Fruit fly (Drosophila melanogaster) whole organism, embryonic: ENCODE data around the gene Send2.

Experiments used
- Abd-B ChIP-seq: fragments of 200-800 bp; sonication (Bioruptor generic); optimal IDR thresholded peaks from 2 replicates; lab custom pipeline; 2018; ENCODE audit warnings: missing biosample characterization, mild to moderate bottlenecking, missing genetic modification characterization, moderate library complexity
- Asciz ChIP-seq: fragments of 200-800 bp; sonication (Bioruptor generic); optimal IDR thresholded peaks from 2 replicates; lab custom pipeline; 2017; ENCODE audit warnings: missing biosample characterization, mild to moderate bottlenecking, missing genetic modification characterization, missing genetic modification reagents
- CG10366 ChIP-seq: fragments of 200-800 bp; sonication (Bioruptor generic); IDR thresholded peaks from 2 replicates; pipeline ENCODE4 v1.3.6; 2022; ENCODE audit warnings: missing biosample characterization, missing genetic modification characterization
- CG11560 ChIP-seq: fragments of 200-800 bp; sonication (Bioruptor generic); IDR thresholded peaks from 3 replicates; pipeline ENCODE4 v1.3.6; 2022; ENCODE audit warnings: missing biosample characterization, missing genetic modification characterization
- CG1233 ChIP-seq: fragments of 200-800 bp; sonication (Bioruptor generic); optimal IDR thresholded peaks from 4 replicates; lab custom pipeline; 2018; ENCODE audit warnings: missing biosample characterization, mild to moderate bottlenecking, missing genetic modification characterization
- CG12391 ChIP-seq: fragments of 200-800 bp; sonication (Bioruptor generic); optimal IDR thresholded peaks from 3 replicates; lab custom pipeline; 2018; ENCODE audit warnings: missing biosample characterization, mild to moderate bottlenecking, missing genetic modification characterization, moderate library complexity
- CG12744 ChIP-seq: fragments of 200-800 bp; sonication (Bioruptor generic); optimal IDR thresholded peaks from 2 replicates; lab custom pipeline; 2016; ENCODE audit warnings: missing biosample characterization, missing genetic modification characterization
- CG14050 ChIP-seq: fragments of 200-800 bp; sonication (Bioruptor generic); IDR thresholded peaks from 3 replicates; pipeline ENCODE4 v1.3.6; 2022; ENCODE audit warnings: missing biosample characterization, missing genetic modification characterization
- CG14710 ChIP-seq: fragments of 200-800 bp; sonication (Bioruptor generic); optimal IDR thresholded peaks from 3 replicates; lab custom pipeline; 2019; ENCODE audit warnings: missing biosample characterization, mild to moderate bottlenecking, missing genetic modification characterization, moderate library complexity
- CG1647 ChIP-seq: fragments of 200-800 bp; sonication (Bioruptor generic); optimal IDR thresholded peaks from 3 replicates; lab custom pipeline; 2016; ENCODE audit warnings: missing biosample characterization, missing genetic modification characterization
- CG17568 ChIP-seq: fragments of 200-800 bp; sonication (Bioruptor generic); optimal IDR thresholded peaks from 2 replicates; lab custom pipeline; 2018; ENCODE audit warnings: missing biosample characterization, mild to moderate bottlenecking, missing genetic modification characterization, moderate library complexity
- CG17912 ChIP-seq: fragments of 200-800 bp; sonication (Bioruptor generic); optimal IDR thresholded peaks from 2 replicates; lab custom pipeline; 2018; ENCODE audit warnings: missing biosample characterization, mild to moderate bottlenecking, missing genetic modification characterization
- CG2199 ChIP-seq: fragments of 200-800 bp; sonication (Bioruptor generic); IDR thresholded peaks from 3 replicates; pipeline ENCODE4 v1.3.6; 2022; ENCODE audit warnings: missing biosample characterization, missing genetic modification characterization
- CG2202 ChIP-seq: fragments of 200-800 bp; sonication (Bioruptor generic); optimal IDR thresholded peaks from 2 replicates; lab custom pipeline; 2018; ENCODE audit warnings: missing biosample characterization, mild to moderate bottlenecking, missing genetic modification characterization
- CG31224 ChIP-seq: fragments of 200-800 bp; sonication (Bioruptor generic); IDR thresholded peaks from 2 replicates; pipeline ENCODE4 v1.3.6; 2022; ENCODE audit warnings: missing biosample characterization, missing genetic modification characterization
- CG32767 ChIP-seq: fragments of 200-800 bp; sonication (Bioruptor generic); IDR thresholded peaks from 2 replicates; pipeline ENCODE4 v1.3.6; 2022; ENCODE audit warnings: missing biosample characterization, missing genetic modification characterization
- CG6689 ChIP-seq: fragments of 200-800 bp; sonication (Bioruptor generic); IDR thresholded peaks from 2 replicates; pipeline ENCODE4 v1.3.6; 2022; ENCODE audit warnings: missing biosample characterization, missing genetic modification characterization
- CG8765 ChIP-seq: fragments of 200-800 bp; sonication (Bioruptor generic); IDR thresholded peaks from 2 replicates; pipeline ENCODE4 v1.3.6; 2022; ENCODE audit warnings: missing biosample characterization, missing genetic modification characterization
- CG9437 ChIP-seq: fragments of 200-800 bp; sonication (Bioruptor generic); optimal IDR thresholded peaks from 2 replicates; lab custom pipeline; 2018; ENCODE audit warnings: missing biosample characterization, mild to moderate bottlenecking, missing genetic modification characterization
- CHES-1-like ChIP-seq: fragments of 200-800 bp; sonication (Bioruptor generic); optimal IDR thresholded peaks from 2 replicates; lab custom pipeline; 2016; ENCODE audit warnings: missing biosample characterization, missing genetic modification characterization
- CoRest ChIP-seq: fragments of 200-800 bp; sonication (Bioruptor generic); optimal IDR thresholded peaks from 3 replicates; lab custom pipeline; 2018; ENCODE audit warnings: missing biosample characterization, mild to moderate bottlenecking, missing genetic modification characterization, moderate library complexity
- D19A ChIP-seq: fragments of 200-800 bp; optimal IDR thresholded peaks from 3 replicates; lab custom pipeline; 2019; ENCODE audit warnings: missing biosample characterization, mild to moderate bottlenecking, missing genetic modification characterization, moderate library complexity
- D19B ChIP-seq: fragments of 200-800 bp; sonication (Bioruptor generic); optimal IDR thresholded peaks from 2 replicates; lab custom pipeline; 2017; ENCODE audit warnings: missing biosample characterization, mild to moderate bottlenecking, missing genetic modification characterization
- Dbx ChIP-seq: fragments of 200-800 bp; sonication (Bioruptor generic); IDR thresholded peaks from 3 replicates; pipeline ENCODE4 v1.3.6; 2022; ENCODE audit warnings: missing biosample characterization, missing genetic modification characterization
- Deaf1 ChIP-seq: fragments of 200-800 bp; optimal IDR thresholded peaks from 3 replicates; lab custom pipeline; 2019; ENCODE audit warnings: missing biosample characterization, mild to moderate bottlenecking, missing genetic modification characterization, moderate library complexity
- Dfd ChIP-seq, 2 experiments: fragments of >200 bp; optimal IDR thresholded peaks; 2 replicates each; lab custom pipeline; 2017; ENCODE audit warnings: missing biosample characterization in 2 of 2, missing genetic modification characterization in 2 of 2
- Dp ChIP-seq: fragments of 200-800 bp; sonication (Bioruptor generic); optimal IDR thresholded peaks from 2 replicates; lab custom pipeline; 2018; ENCODE audit warnings: missing biosample characterization, mild to moderate bottlenecking, missing genetic modification characterization, moderate library complexity
- Elba2 ChIP-seq: fragments of 200-800 bp; sonication (Bioruptor generic); optimal IDR thresholded peaks from 3 replicates; lab custom pipeline; 2016; ENCODE audit warnings: missing biosample characterization, missing genetic modification characterization
- Gug ChIP-seq: fragments of 200-800 bp; sonication (Bioruptor generic); IDR thresholded peaks from 4 replicates; pipeline ENCODE4 v1.3.6; 2022; ENCODE audit warnings: missing biosample characterization, missing genetic modification characterization
- Lim3 ChIP-seq: fragments of 200-800 bp; sonication (Bioruptor generic); IDR thresholded peaks from 2 replicates; pipeline ENCODE4 v1.3.6; 2022; ENCODE audit warnings: missing biosample characterization, missing genetic modification characterization
- Max ChIP-seq: fragments of 200-800 bp; sonication (Bioruptor generic); optimal IDR thresholded peaks from 2 replicates; lab custom pipeline; 2016; ENCODE audit warnings: missing biosample characterization, mild to moderate bottlenecking, missing genetic modification characterization
- Mes4 ChIP-seq: fragments of 200-800 bp; sonication (Bioruptor generic); optimal IDR thresholded peaks from 2 replicates; lab custom pipeline; 2016; ENCODE audit warnings: missing biosample characterization, missing genetic modification characterization
- Myb ChIP-seq: fragments of 200-800 bp; sonication (Bioruptor generic); optimal IDR thresholded peaks from 2 replicates; lab custom pipeline; 2016; ENCODE audit warnings: missing biosample characterization, missing genetic modification characterization
- NFAT ChIP-seq: fragments of 200-800 bp; sonication (Bioruptor generic); IDR thresholded peaks from 2 replicates; pipeline ENCODE4 v1.3.6; 2022; ENCODE audit warnings: missing biosample characterization, missing genetic modification characterization
- Oaz ChIP-seq: fragments of 200-800 bp; sonication (Bioruptor generic); IDR thresholded peaks from 2 replicates; pipeline ENCODE4 v1.3.6; 2022; ENCODE audit warnings: missing biosample characterization, missing genetic modification characterization
- ap ChIP-seq: fragments of 200-800 bp; sonication (Bioruptor generic); IDR thresholded peaks from 2 replicates; pipeline ENCODE4 v1.3.6; 2022; ENCODE audit warnings: missing biosample characterization, missing genetic modification characterization
- cg ChIP-seq: fragments of 200-800 bp; sonication (Bioruptor generic); optimal IDR thresholded peaks from 3 replicates; lab custom pipeline; 2019; ENCODE audit warnings: missing biosample characterization, mild to moderate bottlenecking, missing genetic modification characterization, moderate library complexity
- chif ChIP-seq, 2 experiments: fragments of 200-800 bp; sonication (Bioruptor generic); optimal IDR thresholded peaks; 3 replicates each; lab custom pipeline; 2016; ENCODE audit warnings: missing biosample characterization in 2 of 2, missing genetic modification characterization in 2 of 2
- chm ChIP-seq: fragments of 200-800 bp; sonication (Bioruptor generic); IDR thresholded peaks from 2 replicates; pipeline ENCODE4 v1.3.6; 2022; ENCODE audit warnings: missing biosample characterization, missing genetic modification characterization
- corto ChIP-seq: fragments of 200-800 bp; sonication (Bioruptor generic); optimal IDR thresholded peaks from 2 replicates; lab custom pipeline; 2016; ENCODE audit warnings: missing biosample characterization, mild to moderate bottlenecking, missing genetic modification characterization, moderate library complexity
- crol ChIP-seq: fragments of 200-800 bp; sonication (Bioruptor generic); IDR thresholded peaks from 2 replicates; pipeline ENCODE4 v1.3.6; 2022; ENCODE audit warnings: missing biosample characterization, missing genetic modification characterization
- dpn ChIP-seq, 2 experiments: fragments of 200-800 bp; sonication (Bioruptor generic); optimal IDR thresholded peaks; 3 replicates each; lab custom pipeline; 2016; ENCODE audit warnings: missing biosample characterization in 2 of 2, missing genetic modification characterization in 2 of 2
- en ChIP-seq: fragments of 200-800 bp; sonication (Bioruptor generic); optimal IDR thresholded peaks from 2 replicates; lab custom pipeline; 2016; ENCODE audit warnings: missing biosample characterization, missing genetic modification characterization
- fru ChIP-seq: fragments of >200 bp; optimal IDR thresholded peaks from 2 replicates; lab custom pipeline; 2017
- gce ChIP-seq: fragments of 200-800 bp; sonication (Bioruptor generic); IDR thresholded peaks from 3 replicates; pipeline ENCODE4 v1.3.6; 2022; ENCODE audit warnings: missing biosample characterization, missing genetic modification characterization
- nau ChIP-seq: fragments of 200-800 bp; sonication (Bioruptor generic); optimal IDR thresholded peaks from 3 replicates; lab custom pipeline; 2017; ENCODE audit warnings: missing biosample characterization, mild to moderate bottlenecking, missing genetic modification characterization, missing genetic modification reagents
- nerfin-1 ChIP-seq: fragments of 200-800 bp; sonication (Bioruptor generic); optimal IDR thresholded peaks from 3 replicates; lab custom pipeline; 2019; ENCODE audit warnings: missing biosample characterization, mild to moderate bottlenecking, missing genetic modification characterization, moderate library complexity
- run ChIP-seq: fragments of 200-800 bp; sonication (Bioruptor generic); optimal IDR thresholded peaks from 3 replicates; lab custom pipeline; 2018; ENCODE audit warnings: missing biosample characterization, mild to moderate bottlenecking, missing genetic modification characterization
- stc ChIP-seq: fragments of 200-800 bp; sonication (Bioruptor generic); IDR thresholded peaks from 2 replicates; pipeline ENCODE4 v1.3.6; 2022; ENCODE audit warnings: missing biosample characterization, missing genetic modification characterization
- tin ChIP-seq: fragments of 200-800 bp; sonication (Bioruptor generic); optimal IDR thresholded peaks from 3 replicates; lab custom pipeline; 2016; ENCODE audit warnings: missing biosample characterization, missing genetic modification characterization
- twi ChIP-seq: fragments of 200-800 bp; optimal IDR thresholded peaks from 2 replicates; lab custom pipeline; 2019; ENCODE audit warnings: missing biosample characterization, mild to moderate bottlenecking, missing genetic modification characterization, moderate library complexity
- tx ChIP-seq: fragments of 200-800 bp; sonication (Bioruptor generic); optimal IDR thresholded peaks from 2 replicates; lab custom pipeline; 2016; ENCODE audit warnings: missing biosample characterization, missing genetic modification characterization

The Send2 gene

DNA sequence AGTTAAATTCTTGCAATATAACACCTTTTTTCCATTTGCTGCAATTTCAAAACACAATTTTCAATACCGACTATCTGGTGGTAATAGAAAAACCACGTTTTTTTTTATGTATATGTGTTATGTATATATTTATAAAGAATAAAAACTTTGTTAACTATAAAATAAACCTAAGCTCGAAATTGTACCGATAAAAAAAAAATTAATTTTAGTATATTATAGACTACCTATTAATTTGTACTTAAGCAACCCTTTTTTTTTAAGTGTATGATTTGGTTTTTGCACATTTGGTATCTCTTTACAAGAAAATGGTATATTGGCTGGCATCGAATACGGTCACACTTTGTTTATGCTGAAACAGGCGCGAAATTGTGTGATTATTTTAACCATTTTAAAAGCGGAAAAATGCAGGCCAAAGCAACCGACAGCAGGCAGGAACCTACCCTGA is 15.3 kb upstream of the Send2 start, which contains the start of gene spel1 (continued):
- peak; percentile 56; the same call in 2 of the 3 replicates for TF ChIP-seq gce (GFP tag; lab: Robert Waterston, UW)
- TF ChIP-seq Elba2, result no peak
- peak; percentile 68 for TF ChIP-seq CG14050 (GFP tag; lab: Robert Waterston, UW)
- TF ChIP-seq tin (GFP tag; lab: Kevin White, UChicago), result peak; percentile 67
- no peak for TF ChIP-seq tx
- TF ChIP-seq CG14710 (tag; lab: Kevin White, UChicago), result peak; percentile 87
- TF ChIP-seq crol (GFP tag; lab: Robert Waterston, UW), result no peak
- no peak for TF ChIP-seq fru (lab: Kevin White, UChicago)
- TF ChIP-seq nau (GFP tag; lab: Kevin White, UChicago), result peak; percentile 38
- peak; percentile 61 for TF ChIP-seq CG2202
- TF ChIP-seq Max (GFP tag; lab: Kevin White, UChicago), result peak; percentile 20
- peak; percentile 63; the same call in 1 of the 2 replicates for TF ChIP-seq CG8765
- peak; percentile 70 for TF ChIP-seq nerfin-1 (tag; lab: Kevin White, UChicago)
- TF ChIP-seq NFAT (GFP tag; lab: Robert Waterston, UW), result peak; percentile 77
- TF ChIP-seq CG6689 (GFP tag; lab: Robert Waterston, UW), result peak; percentile 83
- TF ChIP-seq Dp (GFP tag; lab: Kevin White, UChicago), result peak; percentile 79
- TF ChIP-seq corto (GFP tag; lab: Kevin White, UChicago), result no peak
- TF ChIP-seq CHES-1-like (GFP tag; lab: Kevin White, UChicago), result no peak
- peak; percentile 73 for TF ChIP-seq Abd-B (GFP tag; lab: Kevin White, UChicago)
- TF ChIP-seq Dfd (GFP tag; optimal IDR thresholded peaks at IDR 0.05; lab: Kevin White, UChicago), result no peak
- TF ChIP-seq CG1233 (GFP tag; lab: Kevin White, UChicago), result no peak
- peak; percentile 70; the same call in 1 of the 2 replicates for TF ChIP-seq CG32767 (GFP tag; lab: Robert Waterston, UW)
- peak; percentile 81 for TF ChIP-seq stc (GFP tag; lab: Robert Waterston, UW)
- peak; percentile 80 for TF ChIP-seq Dbx
- TF ChIP-seq Myb (GFP tag; lab: Kevin White, UChicago), result no peak
- peak; percentile 11 for TF ChIP-seq CG17568 (GFP tag; lab: Kevin White, UChicago)
- peak; percentile 21 for TF ChIP-seq CG1647 (GFP tag; lab: Kevin White, UChicago)
- TF ChIP-seq CG9437, result peak; percentile 74
- TF ChIP-seq Gug (GFP tag; lab: Robert Waterston, UW), result no peak
- peak; percentile 93 for TF ChIP-seq CG12391 (tag; lab: Kevin White, UChicago)
- TF ChIP-seq chif (GFP tag; optimal IDR thresholded peaks at IDR 0.05; lab: Kevin White, UChicago), result no peak
- TF ChIP-seq twi, result peak; percentile 46
- TF ChIP-seq D19B (GFP tag; lab: Kevin White, UChicago), result peak; percentile 38
- no peak for TF ChIP-seq CG12744
- TF ChIP-seq en (GFP tag; lab: Kevin White, UChicago), result no peak
- peak; percentile 72 for TF ChIP-seq CG10366
- no peak for TF ChIP-seq CG11560 (tag; lab: Robert Waterston, UW)
- peak; percentile 90 for TF ChIP-seq CoRest (tag; lab: Kevin White, UChicago)
- TF ChIP-seq dpn (GFP tag; optimal IDR thresholded peaks at IDR 0.05; lab: Kevin White, UChicago), result peak; percentile 41 to 74
- peak; percentile 66 for TF ChIP-seq Oaz (GFP tag; lab: Robert Waterston, UW)
- no peak for TF ChIP-seq Lim3
- no peak for TF ChIP-seq cg (GFP tag; lab: Kevin White, UChicago)
- peak; percentile 71 for TF ChIP-seq CG31224 (GFP tag; lab: Robert Waterston, UW)
- peak; percentile 33 for TF ChIP-seq run
- peak; percentile 82 for TF ChIP-seq D19A
- peak; percentile 81 for TF ChIP-seq ap
- TF ChIP-seq Mes4 (GFP tag; lab: Kevin White, UChicago), result no peak
- peak; percentile 56; the same call in 1 of the 2 replicates for TF ChIP-seq chm (GFP tag; lab: Robert Waterston, UW)
- TF ChIP-seq CG17912, result no peak
- no peak for TF ChIP-seq CG2199 (GFP tag; lab: Robert Waterston, UW)
- TF ChIP-seq Deaf1 (tag; lab: Kevin White, UChicago), result peak; percentile 61
- peak; percentile 72 for TF ChIP-seq Asciz (GFP tag; lab: Kevin White, UChicago)
